Worm (Caenorhabditis elegans): Measurements from ENCODE around the gene klp-20.
A peak's percentile ranks its signal among the peaks of the same experiment; 100 is the strongest.

The klp-20 gene

ce11 chrIII:191803-192202 is 18.0 kb upstream of the klp-20 start, which contains the start of gene sec-20:
TSS of gene sec-20 (plus strand) at chrIII:192103.
- TF ChIP-seq crh-2 (tag; optimal IDR thresholded peaks at IDR 0.05): no peak
- TF ChIP-seq ztf-1 (GFP tag; conservative IDR thresholded peaks at IDR 0.05): no peak
- no peak for TF ChIP-seq peb-1 (tag; optimal IDR thresholded peaks at IDR 0.05)
- TF ChIP-seq mdl-1 (tag; optimal IDR thresholded peaks at IDR 0.05): no peak
- TF ChIP-seq zag-1 (tag; optimal IDR thresholded peaks at IDR 0.05): no peak
- TF ChIP-seq F13H6.1 (tag; optimal IDR thresholded peaks at IDR 0.05): no peak
- no peak for TF ChIP-seq snpc-4 (tag; optimal IDR thresholded peaks at IDR 0.05)
- no peak for TF ChIP-seq skn-1 (tag; optimal IDR thresholded peaks at IDR 0.05)
- no peak for TF ChIP-seq lsy-2 (tag; optimal IDR thresholded peaks at IDR 0.05)
- TF ChIP-seq mbf-1 (tag; optimal IDR thresholded peaks at IDR 0.05): no peak
- no peak for TF ChIP-seq nhr-11 (tag; optimal IDR thresholded peaks at IDR 0.05)
- TF ChIP-seq Y55F3AM.14 (GFP tag; optimal IDR thresholded peaks at IDR 0.05): no peak
- no peak for TF ChIP-seq sma-9 (GFP tag; optimal IDR thresholded peaks at IDR 0.05)
- TF ChIP-seq sma-9 (tag; optimal IDR thresholded peaks at IDR 0.05): no peak
- TF ChIP-seq lin-39 (tag; optimal IDR thresholded peaks at IDR 0.05): no peak

ce11 chrIII:194160-194559 is 15.6 kb upstream of the klp-20 start, which contains the start of gene F40G9.17:
TSS of gene F40G9.17 (plus strand) at chrIII:194460.
- TF ChIP-seq ztf-1 (GFP tag; conservative IDR thresholded peaks at IDR 0.05): no peak
- no peak for TF ChIP-seq dmd-4 (tag; optimal IDR thresholded peaks at IDR 0.05)
- TF ChIP-seq snpc-4 (tag; optimal IDR thresholded peaks at IDR 0.05): no peak
- no peak for TF ChIP-seq mab-5 (tag; optimal IDR thresholded peaks at IDR 0.05)
- TF ChIP-seq lin-11 (tag; optimal IDR thresholded peaks at IDR 0.05): no peak
- TF ChIP-seq sem-4 (tag; optimal IDR thresholded peaks at IDR 0.05): no peak

ce11 chrIII:203953-204352 is 5.8 kb upstream of the klp-20 start:
- TF ChIP-seq mab-5 (tag; optimal IDR thresholded peaks at IDR 0.05) (no peak), nhr-129 (tag; optimal IDR thresholded peaks at IDR 0.05) (no peak), ceh-82 (tag; optimal IDR thresholded peaks at IDR 0.05) (no peak), ZK546.5 (tag; optimal IDR thresholded peaks at IDR 0.05) (no peak), sem-4 (tag; optimal IDR thresholded peaks at IDR 0.05) (no peak), unc-55 (GFP tag; optimal IDR thresholded peaks at IDR 0.05) (no peak), nhr-6 (tag; optimal IDR thresholded peaks at IDR 0.05) (no peak), blmp-1 (tag; optimal IDR thresholded peaks at IDR 0.05; ENCODE audit: insufficient read depth) (no peak), lin-13 (GFP tag; optimal IDR thresholded peaks at IDR 0.05) (no peak), unc-39 (tag; optimal IDR thresholded peaks at IDR 0.05) (no peak), egl-27 (tag; optimal IDR thresholded peaks at IDR 0.05) (no peak), lin-11 (tag; optimal IDR thresholded peaks at IDR 0.05) (no peak), sma-9 (GFP tag; optimal IDR thresholded peaks at IDR 0.05) (no peak), sma-9 (tag; optimal IDR thresholded peaks at IDR 0.05) (no peak), elt-3 (tag; optimal IDR thresholded peaks at IDR 0.05) (no peak), elt-1 (tag; optimal IDR thresholded peaks at IDR 0.05) (no peak), skn-1 (tag; optimal IDR thresholded peaks at IDR 0.05) (no peak), R02D3.7 (tag; optimal IDR thresholded peaks at IDR 0.05) (no peak)

ce11 chrIII:207023-207422 is 2.8 kb upstream of the klp-20 start, which contains the start of gene W10C4.1:
TSS of gene W10C4.1 (minus strand) at chrIII:207123.
- TF ChIP-seq ZK546.5 (tag; optimal IDR thresholded peaks at IDR 0.05) (no peak), unc-55 (GFP tag; optimal IDR thresholded peaks at IDR 0.05) (peak; percentile 9)

ce11 chrIII:208793-209694 is 748 bp upstream of the klp-20 start:
- TF ChIP-seq aly-2 (tag; optimal IDR thresholded peaks at IDR 0.05) (no peak), sem-4 (tag; optimal IDR thresholded peaks at IDR 0.05) (no peak), C34F6.9 (tag; optimal IDR thresholded peaks at IDR 0.05) (no peak), gmeb-1 (tag; optimal IDR thresholded peaks at IDR 0.05) (no peak), mdl-1 (tag; optimal IDR thresholded peaks at IDR 0.05) (no peak), ztf-4 (tag; optimal IDR thresholded peaks at IDR 0.05) (no peak), blmp-1 (tag; optimal IDR thresholded peaks at IDR 0.05; ENCODE audit: insufficient read depth) (no peak), alr-1 (tag; optimal IDR thresholded peaks at IDR 0.05) (no peak), unc-62 (GFP tag; optimal IDR thresholded peaks at IDR 0.05) (no peak)
